Worm (Caenorhabditis elegans) whole organism, midembryonic: ENCODE data around the gene H14N18.2.

ENCODE experiments used
- T22C8.4 ChIP-seq: fragments of 200-800 bp; sonication (Bioruptor generic); IDR thresholded peaks from 2 replicates; pipeline ENCODE4 v1.3.6; 2022; ENCODE audit warnings: missing genetic modification characterization, missing compliant biosample characterization
- flt-1 ChIP-seq: fragments of 200-800 bp; sonication (Bioruptor generic); IDR thresholded peaks from 2 replicates; pipeline ENCODE4 v1.3.6; 2022; ENCODE audit warnings: missing genetic modification characterization, missing compliant biosample characterization
- klf-2 ChIP-seq: fragments of 200-800 bp; sonication (Bioruptor generic); conservative IDR thresholded peaks from 2 replicates; pipeline ENCODE4 v1.3.6; 2022; ENCODE audit warnings: missing genetic modification reagents, missing genetic modification characterization, missing compliant biosample characterization
- med-1 ChIP-seq: sonication (generic microtip); optimal IDR thresholded peaks from 2 replicates; lab custom pipeline; 2017; ENCODE audit warnings: missing genetic modification characterization, mild to moderate bottlenecking, missing compliant biosample characterization, antibody characterized with exemption, missing genetic modification reagents; ENCODE audit not compliant: insufficient read depth
- ref-1 ChIP-seq: fragments of 200-800 bp; sonication (Bioruptor generic); conservative IDR thresholded peaks from 2 replicates; pipeline ENCODE4 v1.3.6; 2022; ENCODE audit warnings: missing genetic modification reagents, missing genetic modification characterization, missing compliant biosample characterization
- tab-1 ChIP-seq: fragments of 200-800 bp; sonication (Bioruptor generic); IDR thresholded peaks from 2 replicates; pipeline ENCODE4 v1.3.6; 2022; ENCODE audit warnings: missing genetic modification characterization, missing compliant biosample characterization
- ztf-23 ChIP-seq: fragments of 200-800 bp; sonication (Bioruptor generic); IDR thresholded peaks from 2 replicates; pipeline ENCODE4 v1.3.6; 2022; ENCODE audit warnings: missing genetic modification reagents, missing genetic modification characterization, missing compliant biosample characterization

DNA sequence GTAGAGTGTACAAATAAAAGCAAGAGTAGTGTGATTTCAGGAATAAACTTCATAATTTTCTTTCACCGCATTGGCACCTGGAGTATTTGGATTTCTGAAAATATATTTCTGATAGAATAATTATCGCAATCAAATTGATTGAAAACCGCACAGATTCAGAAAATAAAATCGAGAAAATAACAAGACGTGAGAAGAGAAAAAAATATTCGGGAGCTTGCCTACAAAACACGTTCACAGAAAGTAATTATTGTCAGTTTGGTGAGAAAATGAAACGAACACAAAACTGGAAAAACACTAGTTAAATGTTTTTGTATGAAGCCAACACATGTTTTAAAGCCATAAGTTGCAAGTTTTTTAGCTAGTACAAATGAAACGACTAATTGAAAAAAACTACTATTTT lies 18.5 kb upstream of the H14N18.2 start, which contains the start of gene mod-1:
- TF ChIP-seq med-1 (GFP tag; lab: Kevin White, UChicago) (no peak), ztf-23 (no peak), T22C8.4 (GFP tag; lab: Robert Waterston, UW) (no peak), ref-1 (GFP tag; lab: Robert Waterston, UW) (no peak), flt-1 (GFP tag; lab: Robert Waterston, UW) (no peak), klf-2 (GFP tag; lab: Robert Waterston, UW) (no peak), tab-1 (GFP tag; lab: Robert Waterston, UW) (no peak)
